Fruit fly (Drosophila melanogaster) whole organism, prepupa: ENCODE measurements around the gene corn.

Source experiments
- Blimp-1 ChIP-seq: fragments of 200-800 bp; sonication (Bioruptor generic); optimal IDR thresholded peaks from 3 replicates; lab custom pipeline; 2017; ENCODE audit warnings: missing biosample characterization, missing genetic modification characterization, mild to moderate bottlenecking, moderate library complexity, missing genetic modification reagents
- CG10631 ChIP-seq: fragments of 200-800 bp; sonication (Bioruptor generic); optimal IDR thresholded peaks from 2 replicates; lab custom pipeline; 2016; ENCODE audit warnings: missing biosample characterization, missing genetic modification characterization
- CG10669 ChIP-seq: fragments of 200-800 bp; sonication (Bioruptor generic); optimal IDR thresholded peaks from 3 replicates; lab custom pipeline; 2018; ENCODE audit warnings: missing biosample characterization, mild to moderate bottlenecking, missing genetic modification characterization, moderate library complexity
- CG11762 ChIP-seq: fragments of 200-800 bp; sonication (Bioruptor generic); optimal IDR thresholded peaks from 3 replicates; lab custom pipeline; 2016; ENCODE audit warnings: missing biosample characterization, missing genetic modification characterization; ENCODE audit not compliant: insufficient read depth
- CG11902 ChIP-seq: fragments of 200-800 bp; sonication (Bioruptor generic); optimal IDR thresholded peaks from 3 replicates; lab custom pipeline; 2016; ENCODE audit warnings: missing biosample characterization, missing genetic modification characterization
- CG1621 ChIP-seq: fragments of 200-800 bp; sonication (Bioruptor generic); optimal IDR thresholded peaks from 3 replicates; lab custom pipeline; 2018; ENCODE audit warnings: missing biosample characterization, mild to moderate bottlenecking, missing genetic modification characterization
- CG16779 ChIP-seq: fragments of 200-800 bp; sonication (Bioruptor generic); optimal IDR thresholded peaks from 3 replicates; lab custom pipeline; 2017; ENCODE audit warnings: missing biosample characterization, mild to moderate bottlenecking, missing genetic modification characterization
- CG3032 ChIP-seq: fragments of 200-800 bp; optimal IDR thresholded peaks from 2 replicates; lab custom pipeline; 2019; ENCODE audit warnings: missing biosample characterization, mild to moderate bottlenecking, missing genetic modification characterization, moderate library complexity
- CG31627 ChIP-seq: fragments of 200-800 bp; sonication (Bioruptor generic); optimal IDR thresholded peaks from 3 replicates; lab custom pipeline; 2016; ENCODE audit warnings: missing biosample characterization, missing genetic modification characterization
- CG32006 ChIP-seq: fragments of 200-800 bp; sonication (Bioruptor generic); optimal IDR thresholded peaks from 3 replicates; lab custom pipeline; 2017; ENCODE audit warnings: missing biosample characterization, mild to moderate bottlenecking, missing genetic modification characterization
- CG34406 ChIP-seq: fragments of 200-800 bp; sonication (Bioruptor generic); optimal IDR thresholded peaks from 3 replicates; lab custom pipeline; 2016; ENCODE audit warnings: missing biosample characterization, missing genetic modification characterization
- CG3919 ChIP-seq: fragments of 200-800 bp; sonication (Bioruptor generic); optimal IDR thresholded peaks from 3 replicates; lab custom pipeline; 2016; ENCODE audit warnings: missing biosample characterization, missing genetic modification characterization
- CG4318 ChIP-seq: fragments of 200-800 bp; sonication (Bioruptor generic); optimal IDR thresholded peaks from 3 replicates; lab custom pipeline; 2017; ENCODE audit warnings: missing biosample characterization, mild to moderate bottlenecking, missing genetic modification characterization
- CG6163 ChIP-seq: fragments of 200-800 bp; sonication (Bioruptor generic); IDR thresholded peaks from 3 replicates; pipeline ENCODE4 v1.3.6; 2022; ENCODE audit warnings: missing biosample characterization, missing genetic modification characterization
- CG6276 ChIP-seq: fragments of 200-800 bp; sonication (Bioruptor generic); optimal IDR thresholded peaks from 2 replicates; lab custom pipeline; 2017; ENCODE audit warnings: missing biosample characterization, mild to moderate bottlenecking, missing genetic modification characterization
- CG6792 ChIP-seq: fragments of 200-800 bp; sonication (Bioruptor generic); optimal IDR thresholded peaks from 3 replicates; lab custom pipeline; 2016; ENCODE audit warnings: missing biosample characterization, missing genetic modification characterization
- CG6808 ChIP-seq: fragments of 200-800 bp; sonication (Bioruptor generic); optimal IDR thresholded peaks from 3 replicates; lab custom pipeline; 2017; ENCODE audit warnings: missing biosample characterization, missing genetic modification characterization, mild to moderate bottlenecking, moderate library complexity, missing genetic modification reagents
- CG7368 ChIP-seq: fragments of 200-800 bp; sonication (Bioruptor generic); optimal IDR thresholded peaks from 3 replicates; lab custom pipeline; 2016; ENCODE audit warnings: missing biosample characterization, missing genetic modification characterization
- CG8119 ChIP-seq: fragments of 200-800 bp; sonication (Bioruptor generic); IDR thresholded peaks from 3 replicates; pipeline ENCODE4 v1.3.6; 2022; ENCODE audit warnings: missing biosample characterization, missing genetic modification characterization
- CG8319 ChIP-seq: fragments of 200-800 bp; sonication (Bioruptor generic); optimal IDR thresholded peaks from 3 replicates; lab custom pipeline; 2016; ENCODE audit warnings: missing biosample characterization, missing genetic modification characterization
- CG8632 ChIP-seq: fragments of 200-800 bp; sonication (Bioruptor generic); optimal IDR thresholded peaks from 3 replicates; lab custom pipeline; 2016; ENCODE audit warnings: missing biosample characterization, missing genetic modification characterization
- CG9139 ChIP-seq: fragments of 200-800 bp; sonication (Bioruptor generic); optimal IDR thresholded peaks from 3 replicates; lab custom pipeline; 2017; ENCODE audit warnings: missing biosample characterization, mild to moderate bottlenecking, missing genetic modification characterization
- Eip78C ChIP-seq: fragments of 200-800 bp; sonication (Bioruptor generic); peaks from one replicate; lab custom pipeline; 2016; ENCODE audit warnings: missing biosample characterization, missing genetic modification characterization
- Eip93F ChIP-seq: fragments of 200-800 bp; sonication (Bioruptor generic); optimal IDR thresholded peaks from 2 replicates; lab custom pipeline; 2016; ENCODE audit warnings: missing biosample characterization, mild to moderate bottlenecking, missing genetic modification characterization
- Ets21C ChIP-seq: fragments of 200-800 bp; sonication (Bioruptor generic); optimal IDR thresholded peaks from 3 replicates; lab custom pipeline; 2016; ENCODE audit warnings: missing biosample characterization, missing genetic modification characterization
- Ets96B ChIP-seq: fragments of 200-800 bp; optimal IDR thresholded peaks from 2 replicates; lab custom pipeline; 2019; ENCODE audit warnings: missing biosample characterization, mild to moderate bottlenecking, missing genetic modification characterization, moderate library complexity
- Gug ChIP-seq: fragments of 200-800 bp; sonication (Bioruptor generic); IDR thresholded peaks from 2 replicates; pipeline ENCODE4 v1.3.6; 2022; ENCODE audit warnings: missing biosample characterization, missing genetic modification characterization
- Hr38 ChIP-seq: sonication (Bioruptor generic); optimal IDR thresholded peaks from 2 replicates; lab custom pipeline; 2016; ENCODE audit warnings: missing biosample characterization, missing genetic modification characterization
- Hr4 ChIP-seq: fragments of 200-800 bp; sonication (Bioruptor generic); optimal IDR thresholded peaks from 3 replicates; lab custom pipeline; 2016; ENCODE audit warnings: missing biosample characterization, missing genetic modification characterization
- Met ChIP-seq: fragments of 200-800 bp; sonication (Bioruptor generic); optimal IDR thresholded peaks from 3 replicates; lab custom pipeline; 2016; ENCODE audit warnings: missing biosample characterization, missing genetic modification characterization
- OdsH ChIP-seq: fragments of 200-800 bp; sonication (Bioruptor generic); optimal IDR thresholded peaks from 3 replicates; lab custom pipeline; 2016; ENCODE audit warnings: missing biosample characterization, missing genetic modification characterization
- Smox ChIP-seq: fragments of 200-800 bp; sonication (Bioruptor generic); optimal IDR thresholded peaks from 3 replicates; lab custom pipeline; 2016; ENCODE audit warnings: missing biosample characterization, missing genetic modification characterization
- Sox102F ChIP-seq: fragments of 200-800 bp; sonication (Bioruptor generic); optimal IDR thresholded peaks from 2 replicates; lab custom pipeline; 2016; ENCODE audit warnings: missing biosample characterization, mild to moderate bottlenecking, missing genetic modification characterization
- Sox15 ChIP-seq: fragments of 200-800 bp; sonication (Bioruptor generic); optimal IDR thresholded peaks from 3 replicates; lab custom pipeline; 2016; ENCODE audit warnings: missing biosample characterization, missing genetic modification characterization
- achi ChIP-seq: fragments of 200-800 bp; sonication (Bioruptor generic); optimal IDR thresholded peaks from 3 replicates; lab custom pipeline; 2016; ENCODE audit warnings: missing biosample characterization, missing genetic modification characterization
- acj6 ChIP-seq: fragments of 200-800 bp; sonication (Bioruptor generic); optimal IDR thresholded peaks from 3 replicates; lab custom pipeline; 2016; ENCODE audit warnings: missing biosample characterization, missing genetic modification characterization
- dac ChIP-seq: fragments of 200-800 bp; sonication (Bioruptor generic); optimal IDR thresholded peaks from 2 replicates; lab custom pipeline; 2017; ENCODE audit warnings: missing biosample characterization, mild to moderate bottlenecking, missing genetic modification characterization
- dsx ChIP-seq: fragments of 200-800 bp; optimal IDR thresholded peaks from 3 replicates; lab custom pipeline; 2019; ENCODE audit warnings: missing biosample characterization, mild to moderate bottlenecking, missing genetic modification characterization, moderate library complexity; ENCODE audit not compliant: poor library complexity, severe bottlenecking
- eg ChIP-seq: fragments of 200-800 bp; sonication (Bioruptor generic); IDR thresholded peaks from 3 replicates; pipeline ENCODE4 v1.3.6; 2022; ENCODE audit warnings: missing biosample characterization, missing genetic modification characterization
- esn ChIP-seq: fragments of 200-800 bp; sonication (Bioruptor generic); optimal IDR thresholded peaks from 2 replicates; lab custom pipeline; 2016; ENCODE audit warnings: missing biosample characterization, mild to moderate bottlenecking, missing genetic modification characterization, moderate library complexity
- fd59A ChIP-seq: fragments of 200-800 bp; sonication (Bioruptor generic); optimal IDR thresholded peaks from 2 replicates; lab custom pipeline; 2017; ENCODE audit warnings: missing biosample characterization, mild to moderate bottlenecking, missing genetic modification characterization, missing genetic modification reagents
- fd85E ChIP-seq: fragments of 200-800 bp; sonication (Bioruptor generic); optimal IDR thresholded peaks from 3 replicates; lab custom pipeline; 2016; ENCODE audit warnings: missing biosample characterization, missing genetic modification characterization
- fkh ChIP-seq: fragments of 200-800 bp; sonication (Bioruptor generic); optimal IDR thresholded peaks from 3 replicates; lab custom pipeline; 2017; ENCODE audit warnings: missing biosample characterization, mild to moderate bottlenecking, missing genetic modification characterization, moderate library complexity
- lz ChIP-seq: fragments of 200-800 bp; sonication (Bioruptor generic); optimal IDR thresholded peaks from 3 replicates; lab custom pipeline; 2016; ENCODE audit warnings: missing biosample characterization, missing genetic modification characterization
- net ChIP-seq: fragments of 200-800 bp; sonication (Bioruptor generic); optimal IDR thresholded peaks from 3 replicates; lab custom pipeline; 2016; ENCODE audit warnings: missing biosample characterization, missing genetic modification characterization
- pdm3 ChIP-seq: fragments of 200-800 bp; sonication (Bioruptor generic); optimal IDR thresholded peaks from 3 replicates; lab custom pipeline; 2016; ENCODE audit warnings: missing biosample characterization, missing genetic modification characterization
- salr ChIP-seq, 2 experiments: fragments of 200-800 bp; sonication (Bioruptor generic); optimal IDR thresholded peaks; 3 replicates each; lab custom pipeline; 2016 to 2018; ENCODE audit warnings: missing biosample characterization in 2 of 2, missing genetic modification characterization in 2 of 2, mild to moderate bottlenecking in 1 of 2
- spab ChIP-seq: fragments of 200-800 bp; sonication (Bioruptor generic); optimal IDR thresholded peaks from 2 replicates; lab custom pipeline; 2017; ENCODE audit warnings: missing biosample characterization, mild to moderate bottlenecking, missing genetic modification characterization, missing genetic modification reagents
- ss ChIP-seq, 2 experiments: fragments of 200-800 bp; sonication (Bioruptor generic); optimal IDR thresholded peaks; 2 replicates in 1 of 2; 3 replicates in 1 of 2; lab custom pipeline; 2017 to 2018; ENCODE audit warnings: mild to moderate bottlenecking in 2 of 2, missing biosample characterization in 2 of 2, missing genetic modification characterization in 2 of 2, moderate library complexity in 1 of 2
- svp ChIP-seq: fragments of 200-800 bp; sonication (Bioruptor generic); peaks from one replicate; lab custom pipeline; 2016; ENCODE audit warnings: missing biosample characterization, missing genetic modification characterization
- topi ChIP-seq: fragments of 200-800 bp; sonication (Bioruptor generic); optimal IDR thresholded peaks from 3 replicates; lab custom pipeline; 2016; ENCODE audit warnings: missing biosample characterization, missing genetic modification characterization
- vri ChIP-seq: fragments of 200-800 bp; sonication (Bioruptor generic); optimal IDR thresholded peaks from 3 replicates; lab custom pipeline; 2016; ENCODE audit warnings: missing biosample characterization, mild to moderate bottlenecking, missing genetic modification characterization

The corn gene

DNA sequence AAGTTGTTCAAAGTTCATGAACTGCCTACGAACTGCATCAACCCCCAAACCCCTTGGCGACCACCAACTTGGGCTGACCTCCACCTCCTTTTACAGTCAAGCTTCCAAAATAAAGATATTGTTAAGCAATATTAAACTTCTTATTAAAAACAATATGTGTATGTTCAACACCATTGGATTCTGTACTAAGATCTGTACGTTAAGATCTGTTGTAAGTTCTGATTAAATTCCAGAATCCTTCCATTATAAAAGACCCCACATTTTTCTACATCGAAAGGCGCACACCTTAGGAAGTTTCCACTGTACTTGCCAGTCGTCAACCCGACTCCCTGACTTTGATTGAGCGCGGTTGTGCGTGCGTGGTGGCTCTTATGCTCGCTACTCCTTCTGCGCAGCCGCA, 43.9 kb downstream of the corn start:
- peak; percentile 13 for TF ChIP-seq CG9139 (GFP tag; lab: Kevin White, UChicago)
- TF ChIP-seq spab (GFP tag; lab: Kevin White, UChicago), result peak; percentile 59
- TF ChIP-seq OdsH (GFP tag; lab: Kevin White, UChicago), result peak; percentile 17
- TF ChIP-seq CG3919, result peak; percentile 53
- peak; percentile 57 for TF ChIP-seq CG10669 (GFP tag; lab: Kevin White, UChicago)
- TF ChIP-seq Eip93F (GFP tag; lab: Kevin White, UChicago), result no peak
- peak; percentile 16 for TF ChIP-seq Hr4
- no peak for TF ChIP-seq salr (GFP tag; optimal IDR thresholded peaks at IDR 0.05; lab: Kevin White, UChicago)
- peak; percentile 9 for TF ChIP-seq net (GFP tag; lab: Kevin White, UChicago)
- TF ChIP-seq CG8319 (GFP tag; lab: Kevin White, UChicago), result peak; percentile 12
- TF ChIP-seq CG32006 (GFP tag; lab: Kevin White, UChicago), result peak; percentile 37
- TF ChIP-seq fd59A, result peak; percentile 55
- TF ChIP-seq Ets21C (GFP tag; lab: Kevin White, UChicago), result peak; percentile 24
- no peak for TF ChIP-seq CG6276 (GFP tag; lab: Kevin White, UChicago)
- peak; percentile 63 for TF ChIP-seq Sox102F (GFP tag; lab: Kevin White, UChicago)
- peak; percentile 75 for TF ChIP-seq Met (GFP tag; lab: Kevin White, UChicago)
- TF ChIP-seq Smox (GFP tag; lab: Kevin White, UChicago), result peak; percentile 47
- peak; percentile 64 for TF ChIP-seq CG3032 (tag; lab: Kevin White, UChicago)
- peak; percentile 37 for TF ChIP-seq CG6792 (GFP tag; lab: Kevin White, UChicago)
- TF ChIP-seq Hr38 (GFP tag; lab: Kevin White, UChicago), result no peak
- peak; percentile 26 for TF ChIP-seq CG11902
- peak; percentile 64 for TF ChIP-seq Ets96B (tag; lab: Kevin White, UChicago)
- TF ChIP-seq Sox15, result no peak
- no peak for TF ChIP-seq Blimp-1 (GFP tag; lab: Kevin White, UChicago)
- no peak for TF ChIP-seq dac (GFP tag; lab: Kevin White, UChicago)
- TF ChIP-seq CG10631 (GFP tag; lab: Kevin White, UChicago), result peak; percentile 43
- peak; percentile 49 for TF ChIP-seq CG31627 (GFP tag; lab: Kevin White, UChicago)
- peak; percentile 71 for TF ChIP-seq CG6808
- TF ChIP-seq Eip78C, result peak; percentile 86
- TF ChIP-seq ss (GFP tag; optimal IDR thresholded peaks at IDR 0.05; lab: Kevin White, UChicago), result peak; percentile 73 to 84
- peak; percentile 93 for TF ChIP-seq svp
- peak; percentile 69 for TF ChIP-seq dsx (GFP tag; lab: Kevin White, UChicago)
- peak; percentile 45 for TF ChIP-seq CG7368 (GFP tag; lab: Kevin White, UChicago)
- TF ChIP-seq CG34406, result peak; percentile 52
- TF ChIP-seq CG4318 (GFP tag; lab: Kevin White, UChicago), result no peak
- no peak for TF ChIP-seq fd85E (GFP tag; lab: Kevin White, UChicago)
- no peak for TF ChIP-seq fkh
- TF ChIP-seq Gug (GFP tag; lab: Robert Waterston, UW), result no peak
- peak; percentile 4 for TF ChIP-seq vri
- TF ChIP-seq eg, result no peak
- TF ChIP-seq pdm3 (GFP tag; lab: Kevin White, UChicago), result peak; percentile 56
- peak; percentile 40 for TF ChIP-seq CG8632 (GFP tag; lab: Kevin White, UChicago)
- TF ChIP-seq esn (GFP tag; lab: Kevin White, UChicago), result no peak
- TF ChIP-seq CG1621 (tag; lab: Kevin White, UChicago), result peak; percentile 63
- TF ChIP-seq CG6163 (GFP tag; lab: Robert Waterston, UW), result no peak
- peak; percentile 50 for TF ChIP-seq lz (GFP tag; lab: Kevin White, UChicago)
- peak; percentile 60 for TF ChIP-seq achi (GFP tag; lab: Kevin White, UChicago)
- peak; percentile 41 for TF ChIP-seq acj6 (GFP tag; lab: Kevin White, UChicago)
- no peak; the same call in 2 of the 3 replicates for TF ChIP-seq CG8119
- TF ChIP-seq topi (GFP tag; lab: Kevin White, UChicago), result peak; percentile 68
- TF ChIP-seq CG11762 (GFP tag; lab: Kevin White, UChicago), result no peak
- no peak for TF ChIP-seq CG16779 (tag; lab: Kevin White, UChicago)
